Worm (Caenorhabditis elegans) whole organism, L1 larva: Measurements from ENCODE around the gene C41G11.1.

Source experiments
- C16A3.4 ChIP-seq: fragments of 150-350 bp; optimal IDR thresholded peaks from 2 replicates; lab custom pipeline; 2014; ENCODE audit warnings: missing biosample characterization, missing genetic modification characterization
- Y116A8C.19 ChIP-seq: sonication (generic microtip); optimal IDR thresholded peaks from 2 replicates; lab custom pipeline; 2016; ENCODE audit warnings: missing compliant biosample characterization, missing genetic modification characterization, borderline replicate concordance
- aha-1 ChIP-seq: fragments of 150-350 bp; optimal IDR thresholded peaks from 2 replicates; lab custom pipeline; 2014; ENCODE audit warnings: missing biosample characterization, missing genetic modification characterization
- aly-2 ChIP-seq: fragments of 150-350 bp; optimal IDR thresholded peaks from 2 replicates; lab custom pipeline; 2014; ENCODE audit warnings: missing biosample characterization, missing genetic modification characterization
- ama-1 ChIP-seq: fragments of 150-350 bp; optimal IDR thresholded peaks from 2 replicates; lab custom pipeline; 2014
- ceh-8 ChIP-seq: fragments of 200-800 bp; sonication (Bioruptor generic); optimal IDR thresholded peaks from 2 replicates; lab custom pipeline; 2018; ENCODE audit warnings: mild to moderate bottlenecking, missing genetic modification characterization, moderate library complexity, missing compliant biosample characterization
- ceh-82 ChIP-seq, 3 experiments: fragments of 150-350 bp in 1 of 3; sonication (generic microtip) in 2 of 3; optimal IDR thresholded peaks; 2 replicates each; lab custom pipeline; 2014 to 2017; ENCODE audit warnings: missing biosample characterization in 3 of 3, missing genetic modification characterization in 3 of 3
- dsc-1 ChIP-seq: sonication (generic microtip); optimal IDR thresholded peaks from 2 replicates; lab custom pipeline; 2016; ENCODE audit warnings: mild to moderate bottlenecking, missing genetic modification characterization, missing compliant biosample characterization
- efl-1 ChIP-seq, 4 experiments: fragments of 150-350 bp; optimal IDR thresholded peaks in 3 of 4; peaks in 1 of 4; 1 replicate in 1 of 4; 2 replicates in 3 of 4; lab custom pipeline; 2014; ENCODE audit warnings: missing biosample characterization in 2 of 4, missing genetic modification characterization in 2 of 4, missing genetic modification reagents in 2 of 4
- efl-3 ChIP-seq: fragments of 200-800 bp; sonication (Bioruptor generic); optimal IDR thresholded peaks from 2 replicates; lab custom pipeline; 2018; ENCODE audit warnings: mild to moderate bottlenecking, missing genetic modification characterization, missing compliant biosample characterization
- egl-27 ChIP-seq, 2 experiments: fragments of 150-350 bp in 1 of 2; sonication (generic microtip); optimal IDR thresholded peaks; 3 replicates each; lab custom pipeline; 2017 to 2018; ENCODE audit warnings: missing biosample characterization in 2 of 2, missing genetic modification characterization in 2 of 2, missing genetic modification reagents in 2 of 2
- elt-3 ChIP-seq, 6 experiments: fragments of 150-350 bp in 1 of 6; sonication (generic microtip); optimal IDR thresholded peaks; 2 replicates each; lab custom pipeline; 2017 to 2018; ENCODE audit warnings: missing biosample characterization in 6 of 6, missing genetic modification characterization in 6 of 6, inconsistent platforms in 1 of 6
- ets-5 ChIP-seq: fragments of 200-800 bp; sonication (Bioruptor generic); IDR thresholded peaks from 2 replicates; pipeline ENCODE4 v1.3.6; 2022; ENCODE audit warnings: missing genetic modification characterization, missing compliant biosample characterization
- fkh-10 ChIP-seq: sonication (generic microtip); optimal IDR thresholded peaks from 2 replicates; lab custom pipeline; 2017; ENCODE audit warnings: missing biosample characterization, missing genetic modification reagents, missing genetic modification characterization
- fkh-8 ChIP-seq: sonication (generic microtip); optimal IDR thresholded peaks from 2 replicates; lab custom pipeline; 2016; ENCODE audit warnings: mild to moderate bottlenecking, missing genetic modification characterization, missing compliant biosample characterization
- hlh-17 ChIP-seq: fragments of 200-800 bp; sonication (Bioruptor generic); optimal IDR thresholded peaks from 2 replicates; lab custom pipeline; 2018; ENCODE audit warnings: missing genetic modification characterization, mild to moderate bottlenecking, missing compliant biosample characterization, moderate library complexity, borderline replicate concordance
- hlh-4 ChIP-seq: sonication (generic microtip); optimal IDR thresholded peaks from 2 replicates; lab custom pipeline; 2016; ENCODE audit warnings: mild to moderate bottlenecking, missing genetic modification characterization, missing compliant biosample characterization
- hpl-2 ChIP-seq: fragments of 150-350 bp; optimal IDR thresholded peaks from 2 replicates; lab custom pipeline; 2014; ENCODE audit warnings: missing biosample characterization, missing genetic modification reagents, missing genetic modification characterization
- lin-13 ChIP-seq: fragments of 150-350 bp; optimal IDR thresholded peaks from 2 replicates; lab custom pipeline; 2014; ENCODE audit warnings: missing biosample characterization, missing genetic modification reagents, missing genetic modification characterization
- lin-35 ChIP-seq, 2 experiments: fragments of 150-350 bp; optimal IDR thresholded peaks; 2 replicates each; lab custom pipeline; 2014; ENCODE audit warnings: missing biosample characterization in 2 of 2, missing genetic modification characterization in 2 of 2, missing genetic modification reagents in 2 of 2
- mab-9 ChIP-seq: fragments of 200-800 bp; sonication (Bioruptor generic); IDR thresholded peaks from 2 replicates; pipeline ENCODE4 v1.3.6; 2022; ENCODE audit warnings: missing genetic modification reagents, missing genetic modification characterization, missing compliant biosample characterization
- mef-2 ChIP-seq: fragments of 150-350 bp; optimal IDR thresholded peaks from 2 replicates; lab custom pipeline; 2014; ENCODE audit warnings: missing biosample characterization, missing genetic modification characterization
- nhr-11 ChIP-seq: fragments of 150-350 bp; optimal IDR thresholded peaks from 2 replicates; lab custom pipeline; 2014; ENCODE audit warnings: missing biosample characterization, missing genetic modification characterization
- nhr-19 ChIP-seq: fragments of 200-800 bp; sonication (Bioruptor generic); conservative IDR thresholded peaks from 2 replicates; pipeline ENCODE4 v1.3.6; 2022; ENCODE audit warnings: missing genetic modification characterization, missing compliant biosample characterization
- nhr-20 ChIP-seq: sonication (generic microtip); optimal IDR thresholded peaks from 2 replicates; lab custom pipeline; 2016; ENCODE audit warnings: mild to moderate bottlenecking, missing genetic modification characterization, missing compliant biosample characterization
- nhr-237 ChIP-seq: fragments of 150-350 bp; optimal IDR thresholded peaks from 2 replicates; lab custom pipeline; 2014; ENCODE audit warnings: missing biosample characterization, missing genetic modification characterization
- nhr-47 ChIP-seq: sonication (generic microtip); optimal IDR thresholded peaks from 2 replicates; lab custom pipeline; 2016; ENCODE audit warnings: mild to moderate bottlenecking, missing genetic modification characterization, moderate library complexity, missing compliant biosample characterization
- nhr-76 ChIP-seq: sonication (generic microtip); optimal IDR thresholded peaks from 2 replicates; lab custom pipeline; 2017; ENCODE audit warnings: missing biosample characterization, missing genetic modification characterization
- nhr-84 ChIP-seq: sonication (generic microtip); optimal IDR thresholded peaks from 2 replicates; lab custom pipeline; 2017; ENCODE audit warnings: missing biosample characterization, missing genetic modification characterization
- pag-3 ChIP-seq: sonication (generic microtip); optimal IDR thresholded peaks from 2 replicates; lab custom pipeline; 2017; ENCODE audit warnings: missing genetic modification characterization, mild to moderate bottlenecking, missing compliant biosample characterization, antibody characterized with exemption, borderline replicate concordance; ENCODE audit not compliant: insufficient read depth
- pax-3 ChIP-seq: fragments of 200-800 bp; sonication (Bioruptor generic); optimal IDR thresholded peaks from 2 replicates; lab custom pipeline; 2018; ENCODE audit warnings: mild to moderate bottlenecking, missing genetic modification characterization, moderate library complexity, missing compliant biosample characterization
- rnt-1 ChIP-seq: sonication (generic microtip); optimal IDR thresholded peaks from 2 replicates; lab custom pipeline; 2016; ENCODE audit warnings: mild to moderate bottlenecking, missing genetic modification characterization, moderate library complexity, missing compliant biosample characterization
- snu-23 ChIP-seq: sonication (generic microtip); optimal IDR thresholded peaks from 2 replicates; lab custom pipeline; 2016; ENCODE audit warnings: missing genetic modification characterization, missing compliant biosample characterization
- sox-4 ChIP-seq: sonication (generic microtip); optimal IDR thresholded peaks from 2 replicates; lab custom pipeline; 2016; ENCODE audit warnings: missing genetic modification characterization, missing compliant biosample characterization
- tbx-2 ChIP-seq: sonication (generic microtip); optimal IDR thresholded peaks from 2 replicates; lab custom pipeline; 2016; ENCODE audit warnings: missing genetic modification characterization, missing compliant biosample characterization
- unc-30 ChIP-seq: sonication (generic microtip); optimal IDR thresholded peaks from 2 replicates; lab custom pipeline; 2017; ENCODE audit warnings: missing biosample characterization, missing genetic modification characterization
- xbp-1 ChIP-seq: sonication (generic microtip); optimal IDR thresholded peaks from 2 replicates; lab custom pipeline; 2016; ENCODE audit warnings: missing genetic modification characterization, missing compliant biosample characterization
- zag-1 ChIP-seq: fragments of 150-350 bp; optimal IDR thresholded peaks from 2 replicates; lab custom pipeline; 2014; ENCODE audit warnings: missing biosample characterization, missing genetic modification characterization
- zip-4 ChIP-seq: fragments of 200-800 bp; sonication (Bioruptor generic); optimal IDR thresholded peaks from 2 replicates; lab custom pipeline; 2018; ENCODE audit warnings: mild to moderate bottlenecking, missing genetic modification characterization, moderate library complexity, missing compliant biosample characterization
- ztf-11 ChIP-seq, 2 experiments: sonication (generic microtip); optimal IDR thresholded peaks; 2 replicates each; lab custom pipeline; 2016 to 2017; ENCODE audit warnings: missing genetic modification characterization in 2 of 2, missing biosample characterization in 1 of 2, missing compliant biosample characterization in 1 of 2
- ztf-4 ChIP-seq: fragments of 150-350 bp; optimal IDR thresholded peaks from 2 replicates; lab custom pipeline; 2014; ENCODE audit warnings: missing biosample characterization, missing genetic modification characterization

The C41G11.1 gene

DNA sequence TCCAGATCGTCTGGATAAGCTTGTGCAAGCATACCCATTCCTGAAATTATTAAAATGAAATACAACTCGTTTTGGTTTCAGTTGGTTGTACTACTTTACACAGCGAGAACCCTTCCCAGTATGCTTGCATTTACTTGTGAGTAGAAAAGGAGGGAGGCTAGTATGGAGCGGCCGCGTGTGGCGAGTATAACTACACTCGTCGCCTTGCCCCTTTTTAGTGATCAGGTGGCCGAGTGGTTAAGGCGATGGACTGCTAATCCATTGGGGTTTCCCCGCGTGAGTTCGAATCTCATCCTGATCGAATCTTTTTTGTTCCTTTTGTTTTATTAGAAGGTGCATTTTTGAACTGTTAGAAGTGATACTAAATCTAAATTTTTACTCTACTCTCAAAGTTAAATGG is 12.2 kb downstream of the C41G11.1 start (continued):
- TF ChIP-seq fkh-8 (tag; lab: Kevin White, UChicago) (peak; percentile 20), ceh-82 (tag; optimal IDR thresholded peaks at IDR 0.05; lab: Kevin White, UChicago) (peak; percentile 58 to 65 (median 60)), zag-1 (no peak), dsc-1 (peak; percentile 48), sox-4 (tag; lab: Kevin White, UChicago) (no peak), lin-35 (GFP tag; optimal IDR thresholded peaks at IDR 0.05; lab: Kevin White, UChicago) (peak; percentile 22 to 52), pax-3 (no peak), aha-1 (tag; lab: Kevin White, UChicago) (no peak), mef-2 (tag; lab: Kevin White, UChicago) (no peak), hlh-4 (tag; lab: Kevin White, UChicago) (no peak), unc-30 (tag; lab: Kevin White, UChicago) (no peak), hlh-17 (no peak), nhr-20 (tag; lab: Kevin White, UChicago) (peak; percentile 58), nhr-237 (tag; lab: Kevin White, UChicago) (no peak), ets-5 (GFP tag; lab: Robert Waterston, UW) (no peak), fkh-10 (GFP tag; lab: Kevin White, UChicago) (peak; percentile 13), C16A3.4 (peak; percentile 28), aly-2 (tag; lab: Kevin White, UChicago) (peak; percentile 10), tbx-2 (tag; lab: Kevin White, UChicago) (peak; percentile 54), zip-4 (GFP tag; lab: Kevin White, UChicago) (no peak), efl-3 (GFP tag; lab: Kevin White, UChicago) (no peak), nhr-11 (tag; lab: Kevin White, UChicago) (no peak), hpl-2 (GFP tag; lab: Kevin White, UChicago) (no peak), nhr-47 (tag; lab: Kevin White, UChicago) (peak; percentile 75), ceh-8 (GFP tag; lab: Kevin White, UChicago) (no peak), efl-1 (optimal IDR thresholded peaks at IDR 0.05; lab: Kevin White, UChicago) (peak; percentile 6), efl-1 (GFP tag; optimal IDR thresholded peaks at IDR 0.05 in 1 of 2; lab: Kevin White, UChicago) (peak in 1 of 2 experiments; percentile 59), xbp-1 (peak; percentile 61), ztf-11 (tag; optimal IDR thresholded peaks at IDR 0.05; lab: Kevin White, UChicago) (peak in 1 of 2 experiments; percentile 21), elt-3 (tag; optimal IDR thresholded peaks at IDR 0.05; lab: Kevin White, UChicago) (peak in 1 of 6 experiments; percentile 16), pag-3 (no peak), nhr-76 (tag; lab: Kevin White, UChicago) (no peak), egl-27 (tag; optimal IDR thresholded peaks at IDR 0.05; lab: Kevin White, UChicago) (no peak), snu-23 (peak; percentile 71), Y116A8C.19 (tag; lab: Kevin White, UChicago) (no peak), ztf-4 (tag; lab: Kevin White, UChicago) (no peak), lin-13 (GFP tag; lab: Kevin White, UChicago) (no peak), nhr-19 (peak; percentile 64), mab-9 (GFP tag; lab: Robert Waterston, UW) (no peak), ama-1 (lab: Kevin White, UChicago) (no peak)

DNA sequence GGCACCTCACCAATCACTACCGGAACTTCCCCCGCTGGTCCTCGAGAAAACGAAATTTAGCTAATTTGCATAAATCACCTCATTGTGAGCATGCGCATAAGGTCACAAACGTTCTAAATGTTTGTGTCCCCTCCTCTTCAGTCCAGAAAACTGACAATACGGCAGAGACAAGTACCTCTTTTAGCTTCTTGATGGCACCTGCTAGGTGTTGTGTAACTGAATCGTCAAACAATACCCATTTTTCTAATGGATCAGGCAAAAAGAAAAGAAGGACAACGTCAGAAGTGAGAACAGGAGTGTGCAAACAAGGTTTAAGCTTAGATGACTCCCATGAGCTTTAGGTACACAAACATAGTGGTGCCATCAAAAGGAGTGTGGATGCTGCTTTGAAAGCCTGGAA is 20.5 kb downstream of the C41G11.1 start:
- TF ChIP-seq Y116A8C.19 (tag; lab: Kevin White, UChicago), result no peak
- TF ChIP-seq nhr-84 (tag; lab: Kevin White, UChicago), result no peak
- TF ChIP-seq efl-1 (optimal IDR thresholded peaks at IDR 0.05; lab: Kevin White, UChicago), result no peak
- TF ChIP-seq efl-1 (GFP tag; optimal IDR thresholded peaks at IDR 0.05 in 1 of 2; lab: Kevin White, UChicago), result peak in 1 of 2 experiments; percentile 4
- TF ChIP-seq nhr-237 (tag; lab: Kevin White, UChicago), result no peak
- TF ChIP-seq rnt-1, result no peak
- no peak for TF ChIP-seq C16A3.4
- no peak for TF ChIP-seq aha-1 (tag; lab: Kevin White, UChicago)
